Fruit fly (Drosophila melanogaster) whole organism, embryonic: ENCODE data around the gene CG44000.

ENCODE experiments used
- Blimp-1 ChIP-seq: fragments of 200-800 bp; sonication (Bioruptor generic); optimal IDR thresholded peaks from 3 replicates; lab custom pipeline; 2018; ENCODE audit warnings: missing biosample characterization, missing genetic modification characterization, mild to moderate bottlenecking, moderate library complexity, missing genetic modification reagents
- CG10543 ChIP-seq: fragments of 200-800 bp; sonication (Bioruptor generic); optimal IDR thresholded peaks from 3 replicates; lab custom pipeline; 2017; ENCODE audit warnings: missing biosample characterization, mild to moderate bottlenecking, missing genetic modification characterization, moderate library complexity
- CG11696 ChIP-seq: fragments of 200-800 bp; sonication (Bioruptor generic); IDR thresholded peaks from 2 replicates; pipeline ENCODE4 v1.3.6; 2022; ENCODE audit warnings: missing biosample characterization, missing genetic modification characterization
- CG12104 ChIP-seq: fragments of 200-800 bp; sonication (Bioruptor generic); optimal IDR thresholded peaks from 3 replicates; lab custom pipeline; 2016; ENCODE audit warnings: missing biosample characterization, missing genetic modification characterization
- CG12391 ChIP-seq: fragments of 200-800 bp; sonication (Bioruptor generic); optimal IDR thresholded peaks from 3 replicates; lab custom pipeline; 2018; ENCODE audit warnings: missing biosample characterization, mild to moderate bottlenecking, missing genetic modification characterization, moderate library complexity
- CG12769 ChIP-seq: fragments of 200-800 bp; sonication (Bioruptor generic); optimal IDR thresholded peaks from 2 replicates; lab custom pipeline; 2019; ENCODE audit warnings: missing biosample characterization, mild to moderate bottlenecking, missing genetic modification characterization, moderate library complexity
- CG13894 ChIP-seq: fragments of 200-800 bp; sonication (Bioruptor generic); optimal IDR thresholded peaks from 3 replicates; lab custom pipeline; 2018; ENCODE audit warnings: missing biosample characterization, mild to moderate bottlenecking, missing genetic modification characterization, moderate library complexity
- CG2199 ChIP-seq: fragments of 200-800 bp; sonication (Bioruptor generic); IDR thresholded peaks from 3 replicates; pipeline ENCODE4 v1.3.6; 2022; ENCODE audit warnings: missing biosample characterization, missing genetic modification characterization
- CG3163 ChIP-seq: fragments of 200-800 bp; sonication (Bioruptor generic); optimal IDR thresholded peaks from 3 replicates; lab custom pipeline; 2016; ENCODE audit warnings: missing biosample characterization, missing genetic modification characterization
- CG32767 ChIP-seq: fragments of 200-800 bp; sonication (Bioruptor generic); IDR thresholded peaks from 2 replicates; pipeline ENCODE4 v1.3.6; 2022; ENCODE audit warnings: missing biosample characterization, missing genetic modification characterization
- CG32772 ChIP-seq: fragments of 200-800 bp; sonication (Bioruptor generic); IDR thresholded peaks from 2 replicates; pipeline ENCODE4 v1.3.6; 2022; ENCODE audit warnings: missing biosample characterization, missing genetic modification characterization
- CG4282 ChIP-seq: fragments of 200-800 bp; sonication (Bioruptor generic); optimal IDR thresholded peaks from 2 replicates; lab custom pipeline; 2016; ENCODE audit warnings: missing biosample characterization, missing genetic modification characterization
- CG5245 ChIP-seq: fragments of 200-800 bp; sonication (Bioruptor generic); optimal IDR thresholded peaks from 3 replicates; lab custom pipeline; 2016; ENCODE audit warnings: missing biosample characterization, missing genetic modification characterization
- CG6175 ChIP-seq: fragments of 200-800 bp; sonication (Bioruptor generic); IDR thresholded peaks from 3 replicates; pipeline ENCODE4 v1.3.6; 2022; ENCODE audit warnings: missing biosample characterization, missing genetic modification characterization
- CG8388 ChIP-seq: fragments of 200-800 bp; sonication (Bioruptor generic); optimal IDR thresholded peaks from 2 replicates; lab custom pipeline; 2019; ENCODE audit warnings: missing biosample characterization, mild to moderate bottlenecking, missing genetic modification characterization, moderate library complexity
- Drgx ChIP-seq: fragments of 200-800 bp; sonication (Bioruptor generic); IDR thresholded peaks from 2 replicates; pipeline ENCODE4 v1.3.6; 2022; ENCODE audit warnings: missing biosample characterization, missing genetic modification characterization
- Ets65A ChIP-seq: fragments of 200-800 bp; sonication (Bioruptor generic); peaks from one replicate; lab custom pipeline; 2016; ENCODE audit warnings: missing biosample characterization, missing genetic modification characterization
- Fer2 ChIP-seq: fragments of 200-800 bp; sonication (Bioruptor generic); optimal IDR thresholded peaks from 2 replicates; lab custom pipeline; 2018; ENCODE audit warnings: missing biosample characterization, mild to moderate bottlenecking, missing genetic modification characterization, moderate library complexity
- Hr78 ChIP-seq, 2 experiments: fragments of 200-800 bp in 1 of 2; fragments of >200 bp in 1 of 2; sonication (Bioruptor generic) in 1 of 2; optimal IDR thresholded peaks; 2 replicates each; lab custom pipeline; 2017 to 2019; ENCODE audit warnings: missing biosample characterization in 2 of 2, missing genetic modification characterization in 2 of 2, mild to moderate bottlenecking in 1 of 2, moderate library complexity in 1 of 2
- Med ChIP-seq: fragments of 200-800 bp; sonication (Bioruptor generic); peaks from one replicate; lab custom pipeline; 2016; ENCODE audit warnings: missing biosample characterization, missing genetic modification characterization, mild to moderate bottlenecking, inconsistent platforms, moderate library complexity
- NC2β ChIP-seq: fragments of 200-800 bp; sonication (Bioruptor generic); optimal IDR thresholded peaks from 2 replicates; lab custom pipeline; 2016; ENCODE audit warnings: missing biosample characterization, missing genetic modification characterization
- Neu2 ChIP-seq: fragments of 200-800 bp; sonication (Bioruptor generic); optimal IDR thresholded peaks from 3 replicates; lab custom pipeline; 2016; ENCODE audit warnings: missing biosample characterization, missing genetic modification characterization, borderline replicate concordance
- Ptx1 ChIP-seq: fragments of 200-800 bp; sonication (Bioruptor generic); IDR thresholded peaks from 2 replicates; pipeline ENCODE4 v1.3.6; 2022; ENCODE audit warnings: missing biosample characterization, missing genetic modification characterization
- Rfx ChIP-seq: fragments of 200-800 bp; sonication (Bioruptor generic); IDR thresholded peaks from 2 replicates; pipeline ENCODE4 v1.3.6; 2022; ENCODE audit warnings: missing biosample characterization, missing genetic modification characterization
- Scr ChIP-seq: fragments of 200-800 bp; sonication (Bioruptor generic); IDR thresholded peaks from 2 replicates; pipeline ENCODE4 v1.3.6; 2022; ENCODE audit warnings: missing biosample characterization, missing genetic modification characterization; ENCODE audit not compliant: partially characterized antibody
- Xbp1 ChIP-seq: fragments of 200-800 bp; sonication (Bioruptor generic); optimal IDR thresholded peaks from 3 replicates; lab custom pipeline; 2016; ENCODE audit warnings: missing biosample characterization, mild to moderate bottlenecking, missing genetic modification characterization
- ac ChIP-seq: fragments of 200-800 bp; sonication (Bioruptor generic); optimal IDR thresholded peaks from 3 replicates; lab custom pipeline; 2017; ENCODE audit warnings: missing biosample characterization, mild to moderate bottlenecking, missing genetic modification characterization
- btn ChIP-seq: fragments of 200-800 bp; sonication (Bioruptor generic); optimal IDR thresholded peaks from 2 replicates; lab custom pipeline; 2016; ENCODE audit warnings: missing biosample characterization, missing genetic modification characterization
- cg ChIP-seq: fragments of 200-800 bp; sonication (Bioruptor generic); optimal IDR thresholded peaks from 3 replicates; lab custom pipeline; 2019; ENCODE audit warnings: missing biosample characterization, mild to moderate bottlenecking, missing genetic modification characterization, moderate library complexity
- chinmo ChIP-seq: fragments of 200-800 bp; sonication (Bioruptor generic); IDR thresholded peaks from 4 replicates; pipeline ENCODE4 v1.3.6; 2022; ENCODE audit warnings: missing biosample characterization, missing genetic modification characterization; ENCODE audit not compliant: partially characterized antibody
- chm ChIP-seq: fragments of 200-800 bp; sonication (Bioruptor generic); IDR thresholded peaks from 2 replicates; pipeline ENCODE4 v1.3.6; 2022; ENCODE audit warnings: missing biosample characterization, missing genetic modification characterization
- ci ChIP-seq: fragments of 200-800 bp; sonication (Bioruptor generic); IDR thresholded peaks from 3 replicates; pipeline ENCODE4 v1.3.6; 2022; ENCODE audit warnings: missing biosample characterization, missing genetic modification characterization
- exex ChIP-seq: fragments of 200-800 bp; sonication (Bioruptor generic); optimal IDR thresholded peaks from 4 replicates; lab custom pipeline; 2018; ENCODE audit warnings: missing biosample characterization, mild to moderate bottlenecking, missing genetic modification characterization, moderate library complexity
- ftz-f1 ChIP-seq: fragments of 200-800 bp; sonication (Bioruptor generic); optimal IDR thresholded peaks from 2 replicates; lab custom pipeline; 2016; ENCODE audit warnings: missing biosample characterization, missing genetic modification characterization
- grn ChIP-seq: fragments of 200-800 bp; sonication (Bioruptor generic); optimal IDR thresholded peaks from 3 replicates; lab custom pipeline; 2017; ENCODE audit warnings: missing biosample characterization, missing genetic modification characterization
- kah ChIP-seq: fragments of 200-800 bp; sonication (Bioruptor generic); optimal IDR thresholded peaks from 2 replicates; lab custom pipeline; 2018; ENCODE audit warnings: missing biosample characterization, mild to moderate bottlenecking, missing genetic modification characterization
- ken ChIP-seq: fragments of 200-800 bp; sonication (Bioruptor generic); IDR thresholded peaks from 3 replicates; pipeline ENCODE4 v1.3.6; 2022; ENCODE audit warnings: missing biosample characterization, missing genetic modification characterization
- kni ChIP-seq: fragments of 200-800 bp; sonication (Bioruptor generic); optimal IDR thresholded peaks from 3 replicates; lab custom pipeline; 2017; ENCODE audit warnings: mild to moderate bottlenecking, missing biosample characterization, missing genetic modification reagents, missing genetic modification characterization
- lab ChIP-seq: fragments of 200-800 bp; sonication (Bioruptor generic); optimal IDR thresholded peaks from 3 replicates; lab custom pipeline; 2017; ENCODE audit warnings: missing biosample characterization, missing genetic modification characterization, mild to moderate bottlenecking, moderate library complexity, missing genetic modification reagents
- oc ChIP-seq: fragments of 200-800 bp; sonication (Bioruptor generic); optimal IDR thresholded peaks from 2 replicates; lab custom pipeline; 2018; ENCODE audit warnings: missing biosample characterization, mild to moderate bottlenecking, missing genetic modification characterization, moderate library complexity
- pb ChIP-seq: fragments of 200-800 bp; sonication (Bioruptor generic); optimal IDR thresholded peaks from 3 replicates; lab custom pipeline; 2016; ENCODE audit warnings: missing biosample characterization, missing genetic modification characterization
- ro ChIP-seq: fragments of 200-800 bp; sonication (Bioruptor generic); IDR thresholded peaks from 2 replicates; pipeline ENCODE4 v1.3.6; 2022; ENCODE audit warnings: missing biosample characterization, missing genetic modification characterization
- sd ChIP-seq: fragments of 200-800 bp; sonication (Bioruptor generic); optimal IDR thresholded peaks from 3 replicates; lab custom pipeline; 2018; ENCODE audit warnings: missing biosample characterization, mild to moderate bottlenecking, missing genetic modification characterization, moderate library complexity
- sens ChIP-seq: fragments of 200-800 bp; sonication (Bioruptor generic); peaks from one replicate; lab custom pipeline; 2016; ENCODE audit warnings: missing biosample characterization, missing genetic modification characterization
- unc-4 ChIP-seq: fragments of 200-800 bp; sonication (Bioruptor generic); IDR thresholded peaks from 2 replicates; pipeline ENCODE4 v1.3.6; 2022; ENCODE audit warnings: missing biosample characterization, missing genetic modification characterization; ENCODE audit not compliant: partially characterized antibody
- wek ChIP-seq: fragments of 200-800 bp; sonication (Bioruptor generic); optimal IDR thresholded peaks from 3 replicates; lab custom pipeline; 2018; ENCODE audit warnings: missing biosample characterization, mild to moderate bottlenecking, missing genetic modification characterization, moderate library complexity

Gene CG44000

dm6 chr2L:5044361-5044891, 1.4 kb downstream of the CG44000 start, which contains the start of gene CG31650:
Gene CG31650 (minus strand): TSS chr2L:5044712.
- TF ChIP-seq Blimp-1 (peak; percentile 42), CG3163 (GFP tag; lab: Kevin White, UChicago) (no peak), Scr (no peak), exex (tag; lab: Kevin White, UChicago) (peak; percentile 49), CG11696 (GFP tag; lab: Robert Waterston, UW) (0 out of 2 replicates have a peak, but pooled peaks have one; percentile 25), NC2β (no peak), Ets65A (GFP tag; lab: Kevin White, UChicago) (peak; percentile 32), CG8388 (GFP tag; lab: Kevin White, UChicago) (no peak), Ptx1 (GFP tag; lab: Robert Waterston, UW) (0 out of 2 replicates have a peak, but pooled peaks have one; percentile 7), Drgx (GFP tag; lab: Robert Waterston, UW) (peak; percentile 17; the same call in 1 of the 2 replicates), Hr78 (GFP tag; optimal IDR thresholded peaks at IDR 0.05; lab: Kevin White, UChicago) (peak in 1 of 2 experiments; percentile 90), wek (GFP tag; lab: Kevin White, UChicago) (peak; percentile 18), CG10543 (peak; percentile 43), oc (peak; percentile 29), chm (GFP tag; lab: Robert Waterston, UW) (peak; percentile 53), Neu2 (GFP tag; lab: Kevin White, UChicago) (no peak), CG12104 (GFP tag; lab: Kevin White, UChicago) (no peak), CG2199 (peak; percentile 21; the same call in 1 of the 3 replicates), CG32772 (GFP tag; lab: Robert Waterston, UW) (peak; percentile 27; the same call in 1 of the 2 replicates), grn (GFP tag; lab: Kevin White, UChicago) (peak; percentile 69), CG4282 (GFP tag; lab: Kevin White, UChicago) (peak; percentile 14), cg (GFP tag; lab: Kevin White, UChicago) (peak; percentile 35), pb (GFP tag; lab: Kevin White, UChicago) (peak; percentile 36), btn (GFP tag; lab: Kevin White, UChicago) (peak; percentile 13), Xbp1 (no peak), lab (GFP tag; lab: Kevin White, UChicago) (peak; percentile 16), ken (peak; percentile 12; the same call in 1 of the 3 replicates), ac (GFP tag; lab: Kevin White, UChicago) (no peak), kni (GFP tag; lab: Kevin White, UChicago) (peak; percentile 65), CG12769 (tag; lab: Kevin White, UChicago) (peak; percentile 24), ftz-f1 (GFP tag; lab: Kevin White, UChicago) (peak; percentile 11), unc-4 (GFP tag; lab: Robert Waterston, UW) (0 out of 2 replicates have a peak, but pooled peaks have one; percentile 37), Fer2 (tag; lab: Kevin White, UChicago) (no peak), sd (peak; percentile 30), CG5245 (no peak), ro (GFP tag; lab: Robert Waterston, UW) (no peak), ci (peak; percentile 7; the same call in 2 of the 3 replicates), CG12391 (tag; lab: Kevin White, UChicago) (no peak), sens (GFP tag; lab: Kevin White, UChicago) (peak; percentile 17), Rfx (peak; percentile 6; the same call in 1 of the 2 replicates), kah (GFP tag; lab: Kevin White, UChicago) (no peak), CG32767 (GFP tag; lab: Robert Waterston, UW) (no peak), CG6175 (GFP tag; lab: Robert Waterston, UW) (peak; percentile 42; the same call in 2 of the 3 replicates), chinmo (peak; percentile 76; the same call in 1 of the 4 replicates), CG13894 (peak; percentile 33), Med (GFP tag; lab: Kevin White, UChicago) (peak; percentile 35)
